Worm (Caenorhabditis elegans) whole organism, L4 larva: ENCODE results near the gene C55C3.6.

Source experiments
- Y75B8A.6 ChIP-seq: fragments of 200-800 bp; sonication (Bioruptor generic); IDR thresholded peaks from 2 replicates; pipeline ENCODE4 v1.3.6; 2022; ENCODE audit warnings: missing genetic modification reagents, missing genetic modification characterization, missing compliant biosample characterization
- aly-2 ChIP-seq: sonication (generic microtip); optimal IDR thresholded peaks from 2 replicates; lab custom pipeline; 2018; ENCODE audit warnings: missing biosample characterization, missing genetic modification characterization
- dpl-1 ChIP-seq: fragments of 150-350 bp; optimal IDR thresholded peaks from 2 replicates; lab custom pipeline; 2014; ENCODE audit warnings: missing biosample characterization, missing genetic modification reagents, missing genetic modification characterization
- egl-27 ChIP-seq: sonication (generic microtip); optimal IDR thresholded peaks from 3 replicates; lab custom pipeline; 2017; ENCODE audit warnings: missing biosample characterization, missing genetic modification reagents, missing genetic modification characterization
- lin-13 ChIP-seq: fragments of 150-350 bp; optimal IDR thresholded peaks from 2 replicates; lab custom pipeline; 2014; ENCODE audit warnings: missing biosample characterization, missing genetic modification reagents, missing genetic modification characterization
- lin-39 ChIP-seq: fragments of 150-350 bp; optimal IDR thresholded peaks from 2 replicates; lab custom pipeline; 2014; ENCODE audit warnings: missing biosample characterization, missing genetic modification reagents, missing genetic modification characterization
- lsy-2 ChIP-seq, 2 experiments: fragments of 150-350 bp in 1 of 2; sonication (generic microtip) in 1 of 2; optimal IDR thresholded peaks; 2 replicates each; lab custom pipeline; 2014 to 2017; ENCODE audit warnings: missing biosample characterization in 2 of 2, missing genetic modification characterization in 2 of 2
- mdl-1 ChIP-seq, 2 experiments: fragments of 150-350 bp in 1 of 2; sonication (generic microtip) in 1 of 2; optimal IDR thresholded peaks; 2 replicates each; lab custom pipeline; 2014 to 2017; ENCODE audit warnings: missing biosample characterization in 2 of 2, missing genetic modification characterization in 2 of 2
- nhr-76 ChIP-seq: fragments of 150-350 bp; optimal IDR thresholded peaks from 2 replicates; lab custom pipeline; 2014; ENCODE audit warnings: missing biosample characterization, missing genetic modification characterization
- pha-4 ChIP-seq, 2 experiments: fragments of 150-350 bp in 1 of 2; fragments of 200-800 bp in 1 of 2; sonication (Bioruptor generic) in 1 of 2; IDR thresholded peaks in 1 of 2; optimal IDR thresholded peaks in 1 of 2; 2 replicates each; pipeline versions ENCODE4 v1.3.6 to Lab custom; 2014 to 2022; ENCODE audit warnings: missing genetic modification characterization in 2 of 2, missing genetic modification reagents in 2 of 2, missing biosample characterization in 1 of 2, missing compliant biosample characterization in 1 of 2
- pqm-1 ChIP-seq: sonication (generic microtip); optimal IDR thresholded peaks from 2 replicates; lab custom pipeline; 2017; ENCODE audit warnings: missing biosample characterization, missing genetic modification characterization
- unc-39 ChIP-seq: sonication (generic microtip); optimal IDR thresholded peaks from 2 replicates; lab custom pipeline; 2017; ENCODE audit warnings: missing biosample characterization, missing genetic modification characterization
- zag-1 ChIP-seq: fragments of 150-350 bp; optimal IDR thresholded peaks from 2 replicates; lab custom pipeline; 2014; ENCODE audit warnings: missing biosample characterization, missing genetic modification characterization

- TF ChIP-seq lsy-2 (tag; optimal IDR thresholded peaks at IDR 0.05; lab: Kevin White, UChicago): no peak
- TF ChIP-seq pqm-1: no peak
- TF ChIP-seq zag-1 (tag; lab: Kevin White, UChicago): no peak
- TF ChIP-seq egl-27 (tag; lab: Kevin White, UChicago): no peak
- no peak for TF ChIP-seq lin-39 (tag; lab: Kevin White, UChicago)
- TF ChIP-seq unc-39 (tag; lab: Kevin White, UChicago): no peak
- TF ChIP-seq nhr-76 (tag; lab: Kevin White, UChicago): no peak
- TF ChIP-seq aly-2 (tag; lab: Kevin White, UChicago): no peak
- no peak for TF ChIP-seq Y75B8A.6 (GFP tag; lab: Robert Waterston, UW)
- no peak for TF ChIP-seq dpl-1
- no peak for TF ChIP-seq mdl-1 (tag; optimal IDR thresholded peaks at IDR 0.05; lab: Kevin White, UChicago)
- no peak for TF ChIP-seq lin-13
- no peak for TF ChIP-seq pha-4 (GFP tag; IDR thresholded peaks at IDR 0.05; lab: Robert Waterston, UW)
- TF ChIP-seq pha-4 (tag; optimal IDR thresholded peaks at IDR 0.05; lab: Kevin White, UChicago): no peak
These were observed 47.4 kb upstream of the C55C3.6 start, which contains the start of gene srd-13 for ce11 chrIV:5635551-5635950.
